Fruit fly (Drosophila melanogaster) whole organism, pupa: Measurements from ENCODE around the gene retinin.

Source experiments
- CG14655 ChIP-seq: fragments of 200-800 bp; sonication (Bioruptor generic); optimal IDR thresholded peaks from 3 replicates; lab custom pipeline; 2017; ENCODE audit warnings: mild to moderate bottlenecking, missing biosample characterization, missing genetic modification reagents, missing genetic modification characterization
- CG8301 ChIP-seq: fragments of 200-800 bp; sonication (Bioruptor generic); optimal IDR thresholded peaks from 2 replicates; lab custom pipeline; 2018; ENCODE audit warnings: missing biosample characterization, mild to moderate bottlenecking, missing genetic modification characterization

DNA sequence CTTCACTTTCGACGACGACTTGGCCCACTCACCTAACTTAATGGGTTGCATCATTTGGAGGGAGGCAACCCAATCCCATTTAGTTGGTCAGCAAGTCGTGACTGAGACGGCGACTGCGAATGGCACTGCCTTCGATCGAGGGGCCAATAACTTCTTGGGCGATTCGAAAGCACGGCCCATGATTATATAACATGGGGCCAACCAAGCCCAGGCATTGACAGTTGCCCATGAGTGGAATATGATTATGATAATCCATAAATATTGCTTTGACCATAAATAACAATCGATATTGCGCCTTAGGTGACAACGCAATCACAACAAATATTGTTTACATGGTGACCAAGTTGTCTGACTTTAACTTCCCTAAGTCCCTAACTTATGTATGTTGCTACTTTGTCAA is 47.9 kb upstream of the retinin start, which contains the start of gene CG13048:
- no peak for TF ChIP-seq CG8301
- TF ChIP-seq CG14655 (GFP tag; lab: Kevin White, UChicago): no peak
